Fruit fly (Drosophila melanogaster): ENCODE measurements around the gene rdgA.

The rdgA gene

dm6 chrX:8863554-8864498 lies 43.0 kb upstream of the rdgA start (continued):
- peak; percentile 56 for TF ChIP-seq CG6272 (GFP tag; IDR thresholded peaks at IDR 0.05)
- no peak for TF ChIP-seq CG7963 (GFP tag; IDR thresholded peaks at IDR 0.05; ENCODE audit: partially characterized antibody)
- peak; percentile 76 for TF ChIP-seq CG8388 (GFP tag; optimal IDR thresholded peaks at IDR 0.05)
- peak; percentile 80 for TF ChIP-seq scrt (GFP tag; optimal IDR thresholded peaks at IDR 0.05)
- no peak for TF ChIP-seq CG33213 (GFP tag; optimal IDR thresholded peaks at IDR 0.05)
- 0 out of 2 replicates have a peak, but pooled peaks have one; percentile 12 for TF ChIP-seq Taf1 (GFP tag; IDR thresholded peaks at IDR 0.05)
- no peak for TF ChIP-seq CG16779 (GFP tag; IDR thresholded peaks at IDR 0.05)
- no peak for TF ChIP-seq pita (GFP tag; optimal IDR thresholded peaks at IDR 0.05)
- TF ChIP-seq CG7271 (tag; optimal IDR thresholded peaks at IDR 0.05), result no peak
- TF ChIP-seq CG12769 (tag; optimal IDR thresholded peaks at IDR 0.05), result no peak
- no peak for TF ChIP-seq sd (tag; optimal IDR thresholded peaks at IDR 0.05)
- peak; percentile 75 for TF ChIP-seq CG11247 (GFP tag; IDR thresholded peaks at IDR 0.05)
- peak; percentile 60 for TF ChIP-seq ro (GFP tag; IDR thresholded peaks at IDR 0.05)
- TF ChIP-seq Hand (GFP tag; optimal IDR thresholded peaks at IDR 0.05), result peak; percentile 56
- peak; percentile 73 for TF ChIP-seq CG14050 (GFP tag; IDR thresholded peaks at IDR 0.05)
- no peak for TF ChIP-seq bab2 (GFP tag; optimal IDR thresholded peaks at IDR 0.05)
- TF ChIP-seq chif (GFP tag; optimal IDR thresholded peaks at IDR 0.05), result peak in 1 of 2 experiments; percentile 52
- TF ChIP-seq crp (GFP tag; optimal IDR thresholded peaks at IDR 0.05), result peak in 1 of 2 experiments; percentile 11
- no peak for TF ChIP-seq Sry-δ (GFP tag; optimal IDR thresholded peaks at IDR 0.05)
- no peak for TF ChIP-seq CG12744 (GFP tag; optimal IDR thresholded peaks at IDR 0.05)
- peak; percentile 23 for TF ChIP-seq Max (GFP tag; optimal IDR thresholded peaks at IDR 0.05)
- peak; percentile 59 for TF ChIP-seq CG17568 (GFP tag; optimal IDR thresholded peaks at IDR 0.05)
- no peak for TF ChIP-seq lov (optimal IDR thresholded peaks at IDR 0.05)
- peak; percentile 63; the same call in 1 of the 3 replicates for TF ChIP-seq lov (GFP tag; IDR thresholded peaks at IDR 0.05)
- peak; percentile 40; the same call in 1 of the 3 replicates for TF ChIP-seq C15 (GFP tag; IDR thresholded peaks at IDR 0.05)
- peak; percentile 37 for TF ChIP-seq D19B (GFP tag; optimal IDR thresholded peaks at IDR 0.05)
- no peak for TF ChIP-seq usp (GFP tag; optimal IDR thresholded peaks at IDR 0.05)
- TF ChIP-seq CG2120 (GFP tag; optimal IDR thresholded peaks at IDR 0.05), result peak; percentile 47
- peak; percentile 76 for TF ChIP-seq Atf6 (GFP tag; IDR thresholded peaks at IDR 0.05)
- TF ChIP-seq Lhr (GFP tag; optimal IDR thresholded peaks at IDR 0.05), result peak; percentile 23
- no peak for TF ChIP-seq Lpt (GFP tag; optimal IDR thresholded peaks at IDR 0.05)
- TF ChIP-seq her (GFP tag; optimal IDR thresholded peaks at IDR 0.05), result peak; percentile 9
- TF ChIP-seq dmrt11E (tag; optimal IDR thresholded peaks at IDR 0.05), result peak; percentile 82
- TF ChIP-seq ttk (GFP tag; IDR thresholded peaks at IDR 0.05), result peak; percentile 88
- peak; percentile 59 for TF ChIP-seq Vsx1 (GFP tag; optimal IDR thresholded peaks at IDR 0.05)
- peak; percentile 75 for TF ChIP-seq Ssrp (tag; optimal IDR thresholded peaks at IDR 0.05)
- no peak; the same call in 1 of the 3 replicates for TF ChIP-seq otp (GFP tag; IDR thresholded peaks at IDR 0.05)
- TF ChIP-seq disco-r (GFP tag; optimal IDR thresholded peaks at IDR 0.05), result no peak
- TF ChIP-seq CG7928 (GFP tag; optimal IDR thresholded peaks at IDR 0.05), result peak; percentile 28
- TF ChIP-seq Six4 (GFP tag; optimal IDR thresholded peaks at IDR 0.05), result peak; percentile 64
- peak; percentile 87 for TF ChIP-seq CG15269 (tag; optimal IDR thresholded peaks at IDR 0.05)
- TF ChIP-seq Antp (GFP tag; optimal IDR thresholded peaks at IDR 0.05), result peak; percentile 4
- peak; percentile 23 for TF ChIP-seq CG12219 (GFP tag; optimal IDR thresholded peaks at IDR 0.05)
- TF ChIP-seq CG1233 (GFP tag; optimal IDR thresholded peaks at IDR 0.05), result peak; percentile 80
- peak; percentile 32 for TF ChIP-seq CG17802 (tag; optimal IDR thresholded peaks at IDR 0.05)
- no peak for TF ChIP-seq fd102C (GFP tag; optimal IDR thresholded peaks at IDR 0.05)
- TF ChIP-seq az2 (GFP tag; optimal IDR thresholded peaks at IDR 0.05), result peak; percentile 60
- TF ChIP-seq Trl (optimal IDR thresholded peaks at IDR 0.05), result peak; percentile 11 to 28
- TF ChIP-seq Trl (GFP tag; optimal IDR thresholded peaks at IDR 0.05), result no peak

Measured in whole organism, embryonic.